Fruit fly (Drosophila melanogaster) whole organism, embryonic: ENCODE data around the gene chrb.

Source experiments
- Blimp-1 ChIP-seq: fragments of 200-800 bp; sonication (Bioruptor generic); optimal IDR thresholded peaks from 3 replicates; lab custom pipeline; 2018; ENCODE audit warnings: missing biosample characterization, missing genetic modification characterization, mild to moderate bottlenecking, moderate library complexity, missing genetic modification reagents
- CG10267 ChIP-seq: fragments of 200-800 bp; sonication (Bioruptor generic); optimal IDR thresholded peaks from 2 replicates; lab custom pipeline; 2018; ENCODE audit warnings: missing biosample characterization, mild to moderate bottlenecking, missing genetic modification characterization, moderate library complexity
- CG10979 ChIP-seq: fragments of 200-800 bp; sonication (Bioruptor generic); optimal IDR thresholded peaks from 2 replicates; lab custom pipeline; 2018; ENCODE audit warnings: missing biosample characterization, mild to moderate bottlenecking, missing genetic modification characterization, moderate library complexity
- CG15601 ChIP-seq: fragments of 200-800 bp; sonication (Bioruptor generic); optimal IDR thresholded peaks from 3 replicates; lab custom pipeline; 2019; ENCODE audit warnings: missing biosample characterization, mild to moderate bottlenecking, missing genetic modification characterization, moderate library complexity
- CG17829 ChIP-seq: fragments of 200-800 bp; optimal IDR thresholded peaks from 2 replicates; lab custom pipeline; 2019; ENCODE audit warnings: missing biosample characterization, mild to moderate bottlenecking, missing genetic modification characterization, moderate library complexity
- CG18262 ChIP-seq: fragments of 200-800 bp; optimal IDR thresholded peaks from 3 replicates; lab custom pipeline; 2019; ENCODE audit warnings: missing biosample characterization, mild to moderate bottlenecking, missing genetic modification characterization, moderate library complexity
- CG2116 ChIP-seq: fragments of 200-800 bp; sonication (Bioruptor generic); optimal IDR thresholded peaks from 3 replicates; lab custom pipeline; 2018; ENCODE audit warnings: missing biosample characterization, mild to moderate bottlenecking, missing genetic modification characterization
- CG2199 ChIP-seq: fragments of 200-800 bp; sonication (Bioruptor generic); IDR thresholded peaks from 3 replicates; pipeline ENCODE4 v1.3.6; 2022; ENCODE audit warnings: missing biosample characterization, missing genetic modification characterization
- CG2712 ChIP-seq: fragments of 200-800 bp; optimal IDR thresholded peaks from 3 replicates; lab custom pipeline; 2019; ENCODE audit warnings: missing biosample characterization, mild to moderate bottlenecking, missing genetic modification characterization, moderate library complexity
- CG2875 ChIP-seq: fragments of 200-800 bp; sonication (Bioruptor generic); optimal IDR thresholded peaks from 2 replicates; lab custom pipeline; 2017; ENCODE audit warnings: missing biosample characterization, mild to moderate bottlenecking, missing genetic modification characterization, missing genetic modification reagents
- CG3163 ChIP-seq: fragments of 200-800 bp; sonication (Bioruptor generic); optimal IDR thresholded peaks from 3 replicates; lab custom pipeline; 2016; ENCODE audit warnings: missing biosample characterization, missing genetic modification characterization
- CG3407 ChIP-seq: fragments of 200-800 bp; sonication (Bioruptor generic); optimal IDR thresholded peaks from 2 replicates; lab custom pipeline; 2018; ENCODE audit warnings: missing biosample characterization, mild to moderate bottlenecking, missing genetic modification characterization
- CG3838 ChIP-seq: fragments of 200-800 bp; sonication (Bioruptor generic); optimal IDR thresholded peaks from 3 replicates; lab custom pipeline; 2016; ENCODE audit warnings: missing biosample characterization, missing genetic modification characterization
- CG4328 ChIP-seq: fragments of 200-800 bp; sonication (Bioruptor generic); optimal IDR thresholded peaks from 3 replicates; lab custom pipeline; 2017; ENCODE audit warnings: missing biosample characterization, missing genetic modification reagents, missing genetic modification characterization
- CG4424 ChIP-seq: fragments of 200-800 bp; sonication (Bioruptor generic); optimal IDR thresholded peaks from 3 replicates; lab custom pipeline; 2016; ENCODE audit warnings: missing biosample characterization, missing genetic modification characterization
- CG6689 ChIP-seq: fragments of 200-800 bp; sonication (Bioruptor generic); IDR thresholded peaks from 2 replicates; pipeline ENCODE4 v1.3.6; 2022; ENCODE audit warnings: missing biosample characterization, missing genetic modification characterization
- CG9817 ChIP-seq: fragments of 200-800 bp; sonication (Bioruptor generic); optimal IDR thresholded peaks from 2 replicates; lab custom pipeline; 2018; ENCODE audit warnings: missing biosample characterization, mild to moderate bottlenecking, missing genetic modification characterization, moderate library complexity
- D ChIP-seq, 2 experiments: fragments of 200-800 bp in 1 of 2; fragments of >200 bp in 1 of 2; sonication (Bioruptor generic) in 1 of 2; optimal IDR thresholded peaks; 2 replicates in 1 of 2; 3 replicates in 1 of 2; lab custom pipeline; 2017; ENCODE audit warnings: mild to moderate bottlenecking in 1 of 2, missing biosample characterization in 1 of 2, missing genetic modification characterization in 1 of 2, missing genetic modification reagents in 1 of 2
- Dip3 ChIP-seq: fragments of 200-800 bp; sonication (Bioruptor generic); optimal IDR thresholded peaks from 3 replicates; lab custom pipeline; 2016; ENCODE audit warnings: missing biosample characterization, missing genetic modification characterization
- Dref ChIP-seq: fragments of 200-800 bp; sonication (Bioruptor generic); IDR thresholded peaks from 2 replicates; pipeline ENCODE4 v1.3.6; 2022; ENCODE audit warnings: missing biosample characterization, missing genetic modification characterization
- Drgx ChIP-seq: fragments of 200-800 bp; sonication (Bioruptor generic); IDR thresholded peaks from 2 replicates; pipeline ENCODE4 v1.3.6; 2022; ENCODE audit warnings: missing biosample characterization, missing genetic modification characterization
- Eip74EF ChIP-seq, 2 experiments: fragments of 200-800 bp in 1 of 2; fragments of >200 bp in 1 of 2; sonication (Bioruptor generic) in 1 of 2; optimal IDR thresholded peaks; 2 replicates each; lab custom pipeline; 2017 to 2019; ENCODE audit warnings: missing biosample characterization in 2 of 2, missing genetic modification characterization in 2 of 2, mild to moderate bottlenecking in 1 of 2, moderate library complexity in 1 of 2
- HmgZ ChIP-seq: fragments of 200-800 bp; sonication (Bioruptor generic); optimal IDR thresholded peaks from 2 replicates; lab custom pipeline; 2018; ENCODE audit warnings: missing biosample characterization, mild to moderate bottlenecking, missing genetic modification characterization
- Myb ChIP-seq: fragments of 200-800 bp; sonication (Bioruptor generic); optimal IDR thresholded peaks from 2 replicates; lab custom pipeline; 2016; ENCODE audit warnings: missing biosample characterization, missing genetic modification characterization
- NFAT ChIP-seq: fragments of 200-800 bp; sonication (Bioruptor generic); IDR thresholded peaks from 2 replicates; pipeline ENCODE4 v1.3.6; 2022; ENCODE audit warnings: missing biosample characterization, missing genetic modification characterization
- Neu2 ChIP-seq: fragments of 200-800 bp; sonication (Bioruptor generic); optimal IDR thresholded peaks from 3 replicates; lab custom pipeline; 2016; ENCODE audit warnings: missing biosample characterization, missing genetic modification characterization, borderline replicate concordance
- NfI ChIP-seq: fragments of 200-800 bp; sonication (Bioruptor generic); optimal IDR thresholded peaks from 3 replicates; lab custom pipeline; 2018; ENCODE audit warnings: missing biosample characterization, mild to moderate bottlenecking, missing genetic modification characterization, moderate library complexity
- Sox100B ChIP-seq: fragments of 200-800 bp; sonication (Bioruptor generic); optimal IDR thresholded peaks from 3 replicates; lab custom pipeline; 2018; ENCODE audit warnings: missing biosample characterization, mild to moderate bottlenecking, missing genetic modification characterization
- Vsx1 ChIP-seq: fragments of 200-800 bp; sonication (Bioruptor generic); optimal IDR thresholded peaks from 2 replicates; lab custom pipeline; 2017; ENCODE audit warnings: missing biosample characterization, mild to moderate bottlenecking, missing genetic modification characterization, missing genetic modification reagents
- YL-1 ChIP-seq: fragments of 200-800 bp; sonication (Bioruptor generic); optimal IDR thresholded peaks from 3 replicates; lab custom pipeline; 2017; ENCODE audit warnings: missing biosample characterization, mild to moderate bottlenecking, missing genetic modification characterization
- ash1 ChIP-seq: fragments of 200-800 bp; sonication (Bioruptor generic); optimal IDR thresholded peaks from 2 replicates; lab custom pipeline; 2018; ENCODE audit warnings: missing biosample characterization, mild to moderate bottlenecking, missing genetic modification characterization
- bsh ChIP-seq, 2 experiments: fragments of 200-800 bp; sonication (Bioruptor generic); optimal IDR thresholded peaks; 2 replicates each; lab custom pipeline; 2017 to 2018; ENCODE audit warnings: mild to moderate bottlenecking in 2 of 2, missing biosample characterization in 2 of 2, missing genetic modification characterization in 2 of 2, moderate library complexity in 1 of 2
- chif ChIP-seq, 2 experiments: fragments of 200-800 bp; sonication (Bioruptor generic); optimal IDR thresholded peaks; 3 replicates each; lab custom pipeline; 2016; ENCODE audit warnings: missing biosample characterization in 2 of 2, missing genetic modification characterization in 2 of 2
- da ChIP-seq: fragments of 200-800 bp; sonication (Bioruptor generic); optimal IDR thresholded peaks from 2 replicates; lab custom pipeline; 2016; ENCODE audit warnings: missing biosample characterization, missing genetic modification characterization
- exex ChIP-seq: fragments of 200-800 bp; sonication (Bioruptor generic); optimal IDR thresholded peaks from 4 replicates; lab custom pipeline; 2018; ENCODE audit warnings: missing biosample characterization, mild to moderate bottlenecking, missing genetic modification characterization, moderate library complexity
- gem ChIP-seq: fragments of 200-800 bp; sonication (Bioruptor generic); optimal IDR thresholded peaks from 2 replicates; lab custom pipeline; 2019; ENCODE audit warnings: missing biosample characterization, mild to moderate bottlenecking, missing genetic modification characterization, moderate library complexity
- hkb ChIP-seq, 2 experiments: fragments of 200-800 bp in 1 of 2; fragments of >200 bp in 1 of 2; sonication (Bioruptor generic) in 1 of 2; IDR thresholded peaks in 1 of 2; optimal IDR thresholded peaks in 1 of 2; 2 replicates each; pipeline versions ENCODE4 v1.3.6 to Lab custom; 2017 to 2022; ENCODE audit warnings: missing biosample characterization in 1 of 2, missing genetic modification characterization in 1 of 2
- jing ChIP-seq: fragments of 200-800 bp; sonication (Bioruptor generic); optimal IDR thresholded peaks from 2 replicates; lab custom pipeline; 2018; ENCODE audit warnings: missing biosample characterization, mild to moderate bottlenecking, missing genetic modification characterization
- nerfin-2 ChIP-seq: fragments of 200-800 bp; sonication (Bioruptor generic); IDR thresholded peaks from 2 replicates; pipeline ENCODE4 v1.3.6; 2022; ENCODE audit warnings: missing biosample characterization, missing genetic modification characterization; ENCODE audit not compliant: partially characterized antibody
- pan ChIP-seq, 4 experiments: fragments of >200 bp in 3 of 4; fragments of 200-800 bp in 1 of 4; sonication (Bioruptor generic) in 1 of 4; optimal IDR thresholded peaks in 3 of 4; IDR thresholded peaks in 1 of 4; 2 replicates each; pipeline versions ENCODE4 v1.3.6 to Lab custom; 2017 to 2022; ENCODE audit warnings: missing biosample characterization in 2 of 4, missing genetic modification characterization in 2 of 4, mixed read lengths in 1 of 4
- phol ChIP-seq: fragments of 200-800 bp; sonication (Bioruptor generic); optimal IDR thresholded peaks from 3 replicates; lab custom pipeline; 2018; ENCODE audit warnings: missing biosample characterization, mild to moderate bottlenecking, missing genetic modification characterization, moderate library complexity
- prd ChIP-seq, 3 experiments: fragments of >200 bp in 2 of 3; fragments of 200-800 bp in 1 of 3; sonication (Bioruptor generic) in 1 of 3; optimal IDR thresholded peaks in 2 of 3; IDR thresholded peaks in 1 of 3; 2 replicates in 2 of 3; 3 replicates in 1 of 3; pipeline versions ENCODE4 v1.3.6 to Lab custom; 2017 to 2022; ENCODE audit warnings: missing biosample characterization in 1 of 3, missing genetic modification characterization in 1 of 3
- sens-2 ChIP-seq: fragments of 200-800 bp; sonication (Bioruptor generic); IDR thresholded peaks from 2 replicates; pipeline ENCODE4 v1.3.6; 2022; ENCODE audit warnings: missing biosample characterization, missing genetic modification characterization
- tin ChIP-seq: fragments of 200-800 bp; sonication (Bioruptor generic); optimal IDR thresholded peaks from 3 replicates; lab custom pipeline; 2016; ENCODE audit warnings: missing biosample characterization, missing genetic modification characterization
- trem ChIP-seq: fragments of 200-800 bp; optimal IDR thresholded peaks from 3 replicates; lab custom pipeline; 2019; ENCODE audit warnings: missing biosample characterization, mild to moderate bottlenecking, missing genetic modification characterization, moderate library complexity
- wek ChIP-seq: fragments of 200-800 bp; sonication (Bioruptor generic); optimal IDR thresholded peaks from 3 replicates; lab custom pipeline; 2018; ENCODE audit warnings: missing biosample characterization, mild to moderate bottlenecking, missing genetic modification characterization, moderate library complexity

Gene chrb

DNA sequence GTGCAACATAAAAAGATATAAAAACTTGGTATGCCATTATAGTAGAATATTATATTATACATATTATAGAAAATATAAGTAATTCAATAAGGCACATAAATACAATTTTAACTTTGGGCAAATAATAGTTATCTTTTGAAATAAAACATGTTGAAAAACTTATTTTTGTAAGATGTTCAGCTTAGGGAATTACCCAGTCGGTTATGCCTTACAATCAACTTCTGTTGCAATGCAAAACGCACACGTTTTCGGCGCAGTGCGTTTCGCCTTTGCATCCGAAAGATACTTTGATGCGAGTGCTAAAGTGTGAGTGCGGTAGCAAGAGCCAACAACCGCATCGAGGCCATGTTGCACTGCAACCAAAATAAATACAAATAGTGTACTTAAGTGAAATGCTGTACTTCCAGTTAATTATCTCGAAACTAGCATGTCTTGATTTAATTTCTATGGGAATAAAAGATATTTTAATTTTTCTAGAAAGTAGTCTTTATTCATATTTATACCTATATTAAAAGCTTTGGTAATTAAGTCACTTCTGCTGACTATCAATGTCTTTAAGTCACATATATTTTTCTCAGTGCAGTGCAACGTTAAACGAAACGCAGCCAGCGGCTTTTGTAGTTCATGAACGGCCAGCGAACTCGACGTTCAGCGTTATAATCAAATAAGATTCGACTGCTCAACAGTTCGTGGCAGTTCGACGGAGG is 40.2 kb upstream of the chrb start (continued):
- TF ChIP-seq Eip74EF (GFP tag; optimal IDR thresholded peaks at IDR 0.05; lab: Kevin White, UChicago), result no peak
- no peak for TF ChIP-seq NFAT (GFP tag; lab: Robert Waterston, UW)
- no peak for TF ChIP-seq prd (optimal IDR thresholded peaks at IDR 0.05; lab: Kevin White, UChicago)
- peak; percentile 45; the same call in 2 of the 3 replicates for TF ChIP-seq prd (GFP tag; IDR thresholded peaks at IDR 0.05; lab: Robert Waterston, UW)
- TF ChIP-seq da (GFP tag; lab: Kevin White, UChicago), result no peak
- TF ChIP-seq CG15601 (tag; lab: Kevin White, UChicago), result no peak
- no peak for TF ChIP-seq CG9817 (tag; lab: Kevin White, UChicago)
- TF ChIP-seq CG3838 (GFP tag; lab: Kevin White, UChicago), result no peak
- TF ChIP-seq D (optimal IDR thresholded peaks at IDR 0.05; lab: Kevin White, UChicago), result no peak
- peak; percentile 25 for TF ChIP-seq D (GFP tag; optimal IDR thresholded peaks at IDR 0.05; lab: Kevin White, UChicago)
- no peak for TF ChIP-seq exex
- no peak for TF ChIP-seq Myb
- no peak for TF ChIP-seq hkb (optimal IDR thresholded peaks at IDR 0.05; lab: Kevin White, UChicago)
- 0 out of 2 replicates have a peak, but pooled peaks have one; percentile 12 for TF ChIP-seq hkb (GFP tag; IDR thresholded peaks at IDR 0.05; lab: Robert Waterston, UW)
- TF ChIP-seq sens-2 (GFP tag; lab: Robert Waterston, UW), result 0 out of 2 replicates have a peak, but pooled peaks have one; percentile 13
- no peak for TF ChIP-seq Dip3 (GFP tag; lab: Kevin White, UChicago)
- peak in 1 of 2 experiments; percentile 36 for TF ChIP-seq bsh (GFP tag; optimal IDR thresholded peaks at IDR 0.05; lab: Kevin White, UChicago)
- peak; percentile 90 for TF ChIP-seq Drgx (GFP tag; lab: Robert Waterston, UW)
- TF ChIP-seq HmgZ (tag; lab: Kevin White, UChicago), result no peak
- TF ChIP-seq wek (GFP tag; lab: Kevin White, UChicago), result no peak
- TF ChIP-seq CG3407, result no peak
- TF ChIP-seq CG2875 (GFP tag; lab: Kevin White, UChicago), result no peak
- peak; percentile 22 for TF ChIP-seq gem (tag; lab: Kevin White, UChicago)
- TF ChIP-seq Sox100B (GFP tag; lab: Kevin White, UChicago), result peak; percentile 46
- TF ChIP-seq CG2199 (GFP tag; lab: Robert Waterston, UW), result no peak
- no peak for TF ChIP-seq YL-1 (GFP tag; lab: Kevin White, UChicago)
- TF ChIP-seq tin, result no peak
- no peak for TF ChIP-seq Vsx1 (GFP tag; lab: Kevin White, UChicago)
- peak; percentile 2 for TF ChIP-seq CG10267 (tag; lab: Kevin White, UChicago)
- peak; percentile 8 for TF ChIP-seq trem (tag; lab: Kevin White, UChicago)
- TF ChIP-seq nerfin-2, result no peak
- peak; percentile 29 for TF ChIP-seq CG17829 (tag; lab: Kevin White, UChicago)
- TF ChIP-seq CG2116 (GFP tag; lab: Kevin White, UChicago), result no peak
- no peak for TF ChIP-seq Neu2
- peak; percentile 55 for TF ChIP-seq CG10979 (tag; lab: Kevin White, UChicago)
- no peak for TF ChIP-seq NfI
- TF ChIP-seq chif (GFP tag; optimal IDR thresholded peaks at IDR 0.05; lab: Kevin White, UChicago), result no peak
- no peak for TF ChIP-seq ash1 (GFP tag; lab: Kevin White, UChicago)
- TF ChIP-seq jing (GFP tag; lab: Kevin White, UChicago), result no peak
- peak; percentile 40 for TF ChIP-seq CG4424 (GFP tag; lab: Kevin White, UChicago)
- peak; percentile 46 for TF ChIP-seq CG18262 (tag; lab: Kevin White, UChicago)
- peak; percentile 57 for TF ChIP-seq CG2712 (tag; lab: Kevin White, UChicago)
- TF ChIP-seq CG6689, result 0 out of 2 replicates have a peak, but pooled peaks have one; percentile 17
- peak; percentile 46 for TF ChIP-seq phol (tag; lab: Kevin White, UChicago)
- peak; percentile 47 for TF ChIP-seq Blimp-1 (GFP tag; lab: Kevin White, UChicago)
- TF ChIP-seq CG4328 (GFP tag; lab: Kevin White, UChicago), result no peak
- no peak for TF ChIP-seq pan (optimal IDR thresholded peaks at IDR 0.05; lab: Kevin White, UChicago)
- TF ChIP-seq pan (GFP tag; optimal IDR thresholded peaks at IDR 0.05 in 1 of 2, IDR thresholded peaks at IDR 0.05 in 1 of 2), result peak in 1 of 2 experiments; percentile 9
- no peak for TF ChIP-seq CG3163
- TF ChIP-seq Dref (GFP tag; lab: Robert Waterston, UW), result no peak
